Fruit fly (Drosophila melanogaster) Kc167 (cell line): ENCODE results near the gene CG43389.

Source experiments
- h ChIP-seq: fragments of >200 bp; optimal IDR thresholded peaks from 3 replicates; lab custom pipeline; 2018; ENCODE audit warnings: missing external identifiers
- insv ChIP-seq: fragments of >200 bp; optimal IDR thresholded peaks from 3 replicates; lab custom pipeline; 2018; ENCODE audit warnings: missing external identifiers

dm6 chr3L:3236319-3236718 is 11.5 kb upstream of the CG43389 start:
- TF ChIP-seq insv (lab: Kevin White, UChicago) (no peak), h (no peak)
